Fruit fly (Drosophila melanogaster) whole organism, prepupa: ENCODE measurements around the gene PGRP-SB1.

Experiments
- Blimp-1 ChIP-seq: fragments of 200-800 bp; sonication (Bioruptor generic); optimal IDR thresholded peaks from 3 replicates; lab custom pipeline; 2017; ENCODE audit warnings: missing biosample characterization, missing genetic modification characterization, mild to moderate bottlenecking, moderate library complexity, missing genetic modification reagents
- CG10631 ChIP-seq: fragments of 200-800 bp; sonication (Bioruptor generic); optimal IDR thresholded peaks from 2 replicates; lab custom pipeline; 2016; ENCODE audit warnings: missing biosample characterization, missing genetic modification characterization
- CG10669 ChIP-seq: fragments of 200-800 bp; sonication (Bioruptor generic); optimal IDR thresholded peaks from 3 replicates; lab custom pipeline; 2018; ENCODE audit warnings: missing biosample characterization, mild to moderate bottlenecking, missing genetic modification characterization, moderate library complexity
- CG11294 ChIP-seq: fragments of 200-800 bp; sonication (Bioruptor generic); IDR thresholded peaks from 2 replicates; pipeline ENCODE4 v1.3.6; 2022; ENCODE audit warnings: missing biosample characterization, missing genetic modification characterization
- CG11762 ChIP-seq: fragments of 200-800 bp; sonication (Bioruptor generic); optimal IDR thresholded peaks from 3 replicates; lab custom pipeline; 2016; ENCODE audit warnings: missing biosample characterization, missing genetic modification characterization; ENCODE audit not compliant: insufficient read depth
- CG1621 ChIP-seq: fragments of 200-800 bp; sonication (Bioruptor generic); optimal IDR thresholded peaks from 3 replicates; lab custom pipeline; 2018; ENCODE audit warnings: missing biosample characterization, mild to moderate bottlenecking, missing genetic modification characterization
- CG16779 ChIP-seq: fragments of 200-800 bp; sonication (Bioruptor generic); optimal IDR thresholded peaks from 3 replicates; lab custom pipeline; 2017; ENCODE audit warnings: missing biosample characterization, mild to moderate bottlenecking, missing genetic modification characterization
- CG3032 ChIP-seq: fragments of 200-800 bp; optimal IDR thresholded peaks from 2 replicates; lab custom pipeline; 2019; ENCODE audit warnings: missing biosample characterization, mild to moderate bottlenecking, missing genetic modification characterization, moderate library complexity
- CG32006 ChIP-seq: fragments of 200-800 bp; sonication (Bioruptor generic); optimal IDR thresholded peaks from 3 replicates; lab custom pipeline; 2017; ENCODE audit warnings: missing biosample characterization, mild to moderate bottlenecking, missing genetic modification characterization
- CG34406 ChIP-seq: fragments of 200-800 bp; sonication (Bioruptor generic); optimal IDR thresholded peaks from 3 replicates; lab custom pipeline; 2016; ENCODE audit warnings: missing biosample characterization, missing genetic modification characterization
- CG3919 ChIP-seq: fragments of 200-800 bp; sonication (Bioruptor generic); optimal IDR thresholded peaks from 3 replicates; lab custom pipeline; 2016; ENCODE audit warnings: missing biosample characterization, missing genetic modification characterization
- CG4318 ChIP-seq: fragments of 200-800 bp; sonication (Bioruptor generic); optimal IDR thresholded peaks from 3 replicates; lab custom pipeline; 2017; ENCODE audit warnings: missing biosample characterization, mild to moderate bottlenecking, missing genetic modification characterization
- CG6163 ChIP-seq: fragments of 200-800 bp; sonication (Bioruptor generic); IDR thresholded peaks from 3 replicates; pipeline ENCODE4 v1.3.6; 2022; ENCODE audit warnings: missing biosample characterization, missing genetic modification characterization
- CG6276 ChIP-seq: fragments of 200-800 bp; sonication (Bioruptor generic); optimal IDR thresholded peaks from 2 replicates; lab custom pipeline; 2017; ENCODE audit warnings: missing biosample characterization, mild to moderate bottlenecking, missing genetic modification characterization
- CG6792 ChIP-seq: fragments of 200-800 bp; sonication (Bioruptor generic); optimal IDR thresholded peaks from 3 replicates; lab custom pipeline; 2016; ENCODE audit warnings: missing biosample characterization, missing genetic modification characterization
- CG6808 ChIP-seq: fragments of 200-800 bp; sonication (Bioruptor generic); optimal IDR thresholded peaks from 3 replicates; lab custom pipeline; 2017; ENCODE audit warnings: missing biosample characterization, missing genetic modification characterization, mild to moderate bottlenecking, moderate library complexity, missing genetic modification reagents
- CG6854 ChIP-seq: fragments of 200-800 bp; sonication (Bioruptor generic); optimal IDR thresholded peaks from 2 replicates; lab custom pipeline; 2017; ENCODE audit warnings: missing biosample characterization, mild to moderate bottlenecking, missing genetic modification characterization
- CG7368 ChIP-seq: fragments of 200-800 bp; sonication (Bioruptor generic); optimal IDR thresholded peaks from 3 replicates; lab custom pipeline; 2016; ENCODE audit warnings: missing biosample characterization, missing genetic modification characterization
- CG8632 ChIP-seq: fragments of 200-800 bp; sonication (Bioruptor generic); optimal IDR thresholded peaks from 3 replicates; lab custom pipeline; 2016; ENCODE audit warnings: missing biosample characterization, missing genetic modification characterization
- Eip75B ChIP-seq: fragments of 200-800 bp; sonication (Bioruptor generic); optimal IDR thresholded peaks from 3 replicates; lab custom pipeline; 2016; ENCODE audit warnings: missing biosample characterization, missing genetic modification characterization
- Eip78C ChIP-seq: fragments of 200-800 bp; sonication (Bioruptor generic); peaks from one replicate; lab custom pipeline; 2016; ENCODE audit warnings: missing biosample characterization, missing genetic modification characterization
- Ets21C ChIP-seq: fragments of 200-800 bp; sonication (Bioruptor generic); optimal IDR thresholded peaks from 3 replicates; lab custom pipeline; 2016; ENCODE audit warnings: missing biosample characterization, missing genetic modification characterization
- Ets96B ChIP-seq: fragments of 200-800 bp; optimal IDR thresholded peaks from 2 replicates; lab custom pipeline; 2019; ENCODE audit warnings: missing biosample characterization, mild to moderate bottlenecking, missing genetic modification characterization, moderate library complexity
- Gug ChIP-seq: fragments of 200-800 bp; sonication (Bioruptor generic); IDR thresholded peaks from 2 replicates; pipeline ENCODE4 v1.3.6; 2022; ENCODE audit warnings: missing biosample characterization, missing genetic modification characterization
- Hr38 ChIP-seq: sonication (Bioruptor generic); optimal IDR thresholded peaks from 2 replicates; lab custom pipeline; 2016; ENCODE audit warnings: missing biosample characterization, missing genetic modification characterization
- Hr39 ChIP-seq: fragments of 200-800 bp; sonication (Bioruptor generic); optimal IDR thresholded peaks from 2 replicates; lab custom pipeline; 2016; ENCODE audit warnings: missing biosample characterization, missing genetic modification characterization
- Hr4 ChIP-seq: fragments of 200-800 bp; sonication (Bioruptor generic); optimal IDR thresholded peaks from 3 replicates; lab custom pipeline; 2016; ENCODE audit warnings: missing biosample characterization, missing genetic modification characterization
- Lpt ChIP-seq: fragments of 200-800 bp; sonication (Bioruptor generic); optimal IDR thresholded peaks from 3 replicates; lab custom pipeline; 2016; ENCODE audit warnings: missing biosample characterization, missing genetic modification characterization
- Smox ChIP-seq: fragments of 200-800 bp; sonication (Bioruptor generic); optimal IDR thresholded peaks from 3 replicates; lab custom pipeline; 2016; ENCODE audit warnings: missing biosample characterization, missing genetic modification characterization
- Sox102F ChIP-seq: fragments of 200-800 bp; sonication (Bioruptor generic); optimal IDR thresholded peaks from 2 replicates; lab custom pipeline; 2016; ENCODE audit warnings: missing biosample characterization, mild to moderate bottlenecking, missing genetic modification characterization
- Sox14 ChIP-seq: fragments of 200-800 bp; sonication (Bioruptor generic); optimal IDR thresholded peaks from 3 replicates; lab custom pipeline; 2016; ENCODE audit warnings: missing biosample characterization, missing genetic modification characterization
- Sox15 ChIP-seq: fragments of 200-800 bp; sonication (Bioruptor generic); optimal IDR thresholded peaks from 3 replicates; lab custom pipeline; 2016; ENCODE audit warnings: missing biosample characterization, missing genetic modification characterization
- acj6 ChIP-seq: fragments of 200-800 bp; sonication (Bioruptor generic); optimal IDR thresholded peaks from 3 replicates; lab custom pipeline; 2016; ENCODE audit warnings: missing biosample characterization, missing genetic modification characterization
- cyc ChIP-seq: fragments of 200-800 bp; sonication (Bioruptor generic); optimal IDR thresholded peaks from 3 replicates; lab custom pipeline; 2016; ENCODE audit warnings: missing biosample characterization, missing genetic modification characterization
- dac ChIP-seq: fragments of 200-800 bp; sonication (Bioruptor generic); optimal IDR thresholded peaks from 2 replicates; lab custom pipeline; 2017; ENCODE audit warnings: missing biosample characterization, mild to moderate bottlenecking, missing genetic modification characterization
- dsx ChIP-seq: fragments of 200-800 bp; optimal IDR thresholded peaks from 3 replicates; lab custom pipeline; 2019; ENCODE audit warnings: missing biosample characterization, mild to moderate bottlenecking, missing genetic modification characterization, moderate library complexity; ENCODE audit not compliant: poor library complexity, severe bottlenecking
- fd59A ChIP-seq: fragments of 200-800 bp; sonication (Bioruptor generic); optimal IDR thresholded peaks from 2 replicates; lab custom pipeline; 2017; ENCODE audit warnings: missing biosample characterization, mild to moderate bottlenecking, missing genetic modification characterization, missing genetic modification reagents
- fd85E ChIP-seq: fragments of 200-800 bp; sonication (Bioruptor generic); optimal IDR thresholded peaks from 3 replicates; lab custom pipeline; 2016; ENCODE audit warnings: missing biosample characterization, missing genetic modification characterization
- fkh ChIP-seq: fragments of 200-800 bp; sonication (Bioruptor generic); optimal IDR thresholded peaks from 3 replicates; lab custom pipeline; 2017; ENCODE audit warnings: missing biosample characterization, mild to moderate bottlenecking, missing genetic modification characterization, moderate library complexity
- net ChIP-seq: fragments of 200-800 bp; sonication (Bioruptor generic); optimal IDR thresholded peaks from 3 replicates; lab custom pipeline; 2016; ENCODE audit warnings: missing biosample characterization, missing genetic modification characterization
- pdm3 ChIP-seq: fragments of 200-800 bp; sonication (Bioruptor generic); optimal IDR thresholded peaks from 3 replicates; lab custom pipeline; 2016; ENCODE audit warnings: missing biosample characterization, missing genetic modification characterization
- salr ChIP-seq, 2 experiments: fragments of 200-800 bp; sonication (Bioruptor generic); optimal IDR thresholded peaks; 3 replicates each; lab custom pipeline; 2016 to 2018; ENCODE audit warnings: missing biosample characterization in 2 of 2, missing genetic modification characterization in 2 of 2, mild to moderate bottlenecking in 1 of 2
- spab ChIP-seq: fragments of 200-800 bp; sonication (Bioruptor generic); optimal IDR thresholded peaks from 2 replicates; lab custom pipeline; 2017; ENCODE audit warnings: missing biosample characterization, mild to moderate bottlenecking, missing genetic modification characterization, missing genetic modification reagents
- ss ChIP-seq, 2 experiments: fragments of 200-800 bp; sonication (Bioruptor generic); optimal IDR thresholded peaks; 2 replicates in 1 of 2; 3 replicates in 1 of 2; lab custom pipeline; 2017 to 2018; ENCODE audit warnings: mild to moderate bottlenecking in 2 of 2, missing biosample characterization in 2 of 2, missing genetic modification characterization in 2 of 2, moderate library complexity in 1 of 2
- svp ChIP-seq: fragments of 200-800 bp; sonication (Bioruptor generic); peaks from one replicate; lab custom pipeline; 2016; ENCODE audit warnings: missing biosample characterization, missing genetic modification characterization
- topi ChIP-seq: fragments of 200-800 bp; sonication (Bioruptor generic); optimal IDR thresholded peaks from 3 replicates; lab custom pipeline; 2016; ENCODE audit warnings: missing biosample characterization, missing genetic modification characterization
- vri ChIP-seq: fragments of 200-800 bp; sonication (Bioruptor generic); optimal IDR thresholded peaks from 3 replicates; lab custom pipeline; 2016; ENCODE audit warnings: missing biosample characterization, mild to moderate bottlenecking, missing genetic modification characterization

Gene PGRP-SB1

DNA sequence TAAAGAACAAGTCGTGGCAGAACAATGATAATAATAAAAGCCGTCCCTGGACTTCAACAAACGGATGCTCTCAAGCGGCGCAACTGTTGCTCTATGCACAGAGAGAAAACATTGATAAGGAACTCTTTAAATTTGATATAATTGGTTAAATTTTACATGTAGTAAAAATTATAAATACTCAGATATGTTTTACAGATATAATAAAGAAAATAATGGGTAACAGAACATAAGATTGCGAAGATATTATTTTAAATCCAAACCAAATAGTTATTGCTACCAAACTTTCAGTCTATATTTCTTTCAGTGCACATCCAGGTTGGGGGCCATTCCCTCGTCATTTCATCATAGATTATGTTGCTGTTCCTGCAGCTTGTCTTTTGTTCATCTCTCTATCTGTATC lies 21.9 kb upstream of the PGRP-SB1 start (continued):
- TF ChIP-seq CG6163 (GFP tag; lab: Robert Waterston, UW) (peak; percentile 66; the same call in 2 of the 3 replicates), Hr39 (GFP tag; lab: Kevin White, UChicago) (no peak), CG10631 (GFP tag; lab: Kevin White, UChicago) (peak; percentile 65), dac (GFP tag; lab: Kevin White, UChicago) (peak; percentile 24), fd85E (GFP tag; lab: Kevin White, UChicago) (no peak), CG3919 (peak; percentile 66), Lpt (GFP tag; lab: Kevin White, UChicago) (peak; percentile 64), CG6792 (GFP tag; lab: Kevin White, UChicago) (no peak), ss (GFP tag; optimal IDR thresholded peaks at IDR 0.05; lab: Kevin White, UChicago) (peak; percentile 32 to 59), CG4318 (peak; percentile 19), CG6854 (GFP tag; lab: Kevin White, UChicago) (no peak), net (GFP tag; lab: Kevin White, UChicago) (peak; percentile 51), salr (GFP tag; optimal IDR thresholded peaks at IDR 0.05; lab: Kevin White, UChicago) (peak in 1 of 2 experiments; percentile 65), acj6 (GFP tag; lab: Kevin White, UChicago) (peak; percentile 29), CG8632 (no peak), Blimp-1 (GFP tag; lab: Kevin White, UChicago) (no peak), Sox14 (GFP tag; lab: Kevin White, UChicago) (no peak), Sox102F (GFP tag; lab: Kevin White, UChicago) (no peak), Hr4 (GFP tag; lab: Kevin White, UChicago) (peak; percentile 32), CG6808 (GFP tag; lab: Kevin White, UChicago) (peak; percentile 64), fkh (GFP tag; lab: Kevin White, UChicago) (no peak), vri (GFP tag; lab: Kevin White, UChicago) (no peak), fd59A (peak; percentile 47), cyc (GFP tag; lab: Kevin White, UChicago) (no peak)

DNA sequence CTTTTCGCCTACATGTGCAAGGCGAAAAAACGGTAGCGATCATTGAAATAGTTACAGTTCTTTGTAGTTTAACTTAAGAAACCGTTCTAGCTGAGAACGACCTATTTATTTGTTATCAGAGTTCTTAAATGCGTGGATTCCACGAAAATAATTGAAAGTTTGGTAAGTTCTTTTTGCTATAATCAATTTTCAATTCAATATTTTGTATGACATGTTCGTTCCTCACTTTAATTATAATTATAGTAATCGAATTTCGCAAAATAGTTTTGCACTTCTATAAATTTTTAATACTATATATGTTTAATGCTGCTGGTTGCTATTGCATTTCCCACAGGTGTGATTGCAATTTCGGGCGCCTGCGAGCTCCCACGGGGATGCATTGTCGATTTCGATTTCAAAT lies 20.6 kb upstream of the PGRP-SB1 start:
- peak; percentile 61 for TF ChIP-seq net (GFP tag; lab: Kevin White, UChicago)
- TF ChIP-seq CG6276 (GFP tag; lab: Kevin White, UChicago) = peak; percentile 69
- peak; percentile 45 for TF ChIP-seq topi
- no peak for TF ChIP-seq Hr38 (GFP tag; lab: Kevin White, UChicago)
- TF ChIP-seq CG3032 = peak; percentile 60
- TF ChIP-seq acj6 (GFP tag; lab: Kevin White, UChicago) = peak; percentile 44
- TF ChIP-seq CG16779 = peak; percentile 36
- TF ChIP-seq pdm3 (GFP tag; lab: Kevin White, UChicago) = peak; percentile 45
- TF ChIP-seq dsx (GFP tag; lab: Kevin White, UChicago) = peak; percentile 55
- TF ChIP-seq Ets21C (GFP tag; lab: Kevin White, UChicago) = no peak
- TF ChIP-seq CG34406 (GFP tag; lab: Kevin White, UChicago) = peak; percentile 38
- TF ChIP-seq svp (GFP tag; lab: Kevin White, UChicago) = peak; percentile 79
- TF ChIP-seq ss (GFP tag; optimal IDR thresholded peaks at IDR 0.05; lab: Kevin White, UChicago) = peak; percentile 33 to 35
- TF ChIP-seq CG8632 = peak; percentile 30
- peak; percentile 32 for TF ChIP-seq CG10669 (GFP tag; lab: Kevin White, UChicago)
- TF ChIP-seq Eip75B = peak; percentile 34
- peak; percentile 51 for TF ChIP-seq Smox
- peak; percentile 61 for TF ChIP-seq CG4318
- peak; percentile 36 for TF ChIP-seq fd59A
- peak; percentile 23 for TF ChIP-seq Hr39 (GFP tag; lab: Kevin White, UChicago)
- no peak for TF ChIP-seq CG11294 (GFP tag; lab: Robert Waterston, UW)
- TF ChIP-seq Gug = no peak
- peak; percentile 81 for TF ChIP-seq Eip78C (GFP tag; lab: Kevin White, UChicago)
- peak; percentile 51 for TF ChIP-seq Ets96B (tag; lab: Kevin White, UChicago)
- TF ChIP-seq Lpt (GFP tag; lab: Kevin White, UChicago) = peak; percentile 31
- TF ChIP-seq CG11762 (GFP tag; lab: Kevin White, UChicago) = peak; percentile 46
- TF ChIP-seq CG32006 (GFP tag; lab: Kevin White, UChicago) = peak; percentile 83
- peak; percentile 53 for TF ChIP-seq CG3919
- 0 out of 3 replicates have a peak, but pooled peaks have one; percentile 12 for TF ChIP-seq CG6163 (GFP tag; lab: Robert Waterston, UW)
- peak in 1 of 2 experiments; percentile 70 for TF ChIP-seq salr (GFP tag; optimal IDR thresholded peaks at IDR 0.05; lab: Kevin White, UChicago)
- no peak for TF ChIP-seq dac (GFP tag; lab: Kevin White, UChicago)
- TF ChIP-seq fkh (GFP tag; lab: Kevin White, UChicago) = no peak
- TF ChIP-seq CG1621 (tag; lab: Kevin White, UChicago) = no peak
- TF ChIP-seq CG7368 = no peak
- peak; percentile 38 for TF ChIP-seq spab
- TF ChIP-seq fd85E (GFP tag; lab: Kevin White, UChicago) = no peak
- no peak for TF ChIP-seq Blimp-1 (GFP tag; lab: Kevin White, UChicago)
- peak; percentile 53 for TF ChIP-seq Sox102F (GFP tag; lab: Kevin White, UChicago)
- no peak for TF ChIP-seq Sox15 (GFP tag; lab: Kevin White, UChicago)
